Worm (Caenorhabditis elegans): ENCODE data around the gene Y57G11C.499.

The Y57G11C.499 gene

ce11 chrIV:14729272-14729671 lies 25.5 kb downstream of the Y57G11C.499 start:
- TF ChIP-seq aly-1 (tag; optimal IDR thresholded peaks at IDR 0.05): no peak
- no peak for TF ChIP-seq tbx-37 (GFP tag; conservative IDR thresholded peaks at IDR 0.05)
- TF ChIP-seq ceh-13 (GFP tag; optimal IDR thresholded peaks at IDR 0.05): no peak
- no peak for TF ChIP-seq ceh-36 (tag; optimal IDR thresholded peaks at IDR 0.05)
- TF ChIP-seq tra-4 (tag; optimal IDR thresholded peaks at IDR 0.05): no peak
- no peak for TF ChIP-seq hnd-1 (tag; optimal IDR thresholded peaks at IDR 0.05)
- TF ChIP-seq ets-7 (tag; optimal IDR thresholded peaks at IDR 0.05): no peak
- no peak for TF ChIP-seq ama-1 (optimal IDR thresholded peaks at IDR 0.05)

- TF ChIP-seq F13C5.2 (tag; optimal IDR thresholded peaks at IDR 0.05) (no peak), ceh-36 (tag; optimal IDR thresholded peaks at IDR 0.05) (no peak), ceh-13 (GFP tag; optimal IDR thresholded peaks at IDR 0.05) (no peak), B0310.2 (tag; optimal IDR thresholded peaks at IDR 0.05) (no peak), hmbx-1 (tag; optimal IDR thresholded peaks at IDR 0.05) (no peak), scrt-1 (GFP tag; IDR thresholded peaks at IDR 0.05) (no peak)
These were observed 26.5 kb downstream of the Y57G11C.499 start, which contains the start of gene Y57G11C.42 for ce11 chrIV:14728225-14728624. Gene Y57G11C.42, plus strand, starts transcription at chrIV:14728525.

DNA sequence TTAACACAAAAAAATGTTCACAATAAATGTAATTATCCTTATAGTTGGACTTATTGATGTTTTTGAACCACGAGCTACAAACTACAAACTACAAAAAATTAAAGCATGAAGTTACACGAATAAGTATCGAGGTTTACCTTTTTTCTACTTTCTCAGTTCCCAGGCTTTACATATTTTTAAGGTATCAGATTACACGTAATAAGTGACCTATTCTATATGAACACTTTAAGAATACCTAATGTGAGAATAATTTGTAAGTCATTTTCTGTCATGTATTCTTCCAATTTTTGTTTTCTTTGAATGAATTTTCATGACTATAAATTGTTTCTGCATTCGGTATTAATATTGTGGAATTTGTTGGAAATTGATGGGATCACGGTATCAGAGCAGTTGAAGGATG lies 39.2 kb downstream of the Y57G11C.499 start, which contains the start of gene lgc-8:
lgc-8 (plus strand) TSS at position 301 of the 400 bp plus-strand sequence.
- TF ChIP-seq ets-7 (tag; optimal IDR thresholded peaks at IDR 0.05) (no peak), hmg-4 (GFP tag; optimal IDR thresholded peaks at IDR 0.05) (no peak), scrt-1 (GFP tag; IDR thresholded peaks at IDR 0.05) (no peak), hnd-1 (tag; optimal IDR thresholded peaks at IDR 0.05) (no peak), aly-1 (tag; optimal IDR thresholded peaks at IDR 0.05) (no peak), B0310.2 (tag; optimal IDR thresholded peaks at IDR 0.05) (no peak), ama-1 (optimal IDR thresholded peaks at IDR 0.05) (no peak), ceh-13 (GFP tag; optimal IDR thresholded peaks at IDR 0.05) (no peak), hmbx-1 (tag; optimal IDR thresholded peaks at IDR 0.05) (no peak), pes-1 (GFP tag; IDR thresholded peaks at IDR 0.05) (no peak), tbx-11 (GFP tag; IDR thresholded peaks at IDR 0.05) (no peak), ceh-36 (tag; optimal IDR thresholded peaks at IDR 0.05) (no peak), tbx-37 (GFP tag; conservative IDR thresholded peaks at IDR 0.05) (no peak)

DNA sequence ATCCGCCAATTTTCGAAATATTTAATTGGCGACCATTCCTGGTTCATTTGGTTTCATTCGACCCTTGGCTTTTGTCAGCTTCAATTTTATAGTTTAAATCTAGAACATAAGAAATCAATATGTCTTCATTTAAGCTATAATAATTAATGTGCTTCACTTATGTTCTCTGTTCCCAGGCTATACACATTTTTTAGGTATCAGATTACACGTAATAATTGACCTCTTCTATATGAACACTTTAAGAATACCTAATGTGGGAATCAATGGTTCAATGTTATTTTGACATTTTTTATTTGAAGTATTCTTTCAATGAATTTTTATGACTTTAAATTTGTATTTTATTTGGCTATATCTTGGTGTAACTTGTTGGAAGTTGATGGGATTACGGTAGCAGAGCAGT lies 45.4 kb downstream of the Y57G11C.499 start, which contains the start of gene lgc-7:
lgc-7 (plus strand) TSS at position 301 of the 400 bp plus-strand sequence.
- TF ChIP-seq F13C5.2 (tag; optimal IDR thresholded peaks at IDR 0.05): no peak
- no peak for TF ChIP-seq ceh-36 (tag; optimal IDR thresholded peaks at IDR 0.05)
- TF ChIP-seq hmg-4 (GFP tag; optimal IDR thresholded peaks at IDR 0.05): no peak
- TF ChIP-seq tbx-37 (GFP tag; conservative IDR thresholded peaks at IDR 0.05): no peak
- TF ChIP-seq tbx-11 (GFP tag; IDR thresholded peaks at IDR 0.05): no peak
- no peak for TF ChIP-seq flt-1 (GFP tag; IDR thresholded peaks at IDR 0.05)
- no peak for TF ChIP-seq ceh-13 (GFP tag; optimal IDR thresholded peaks at IDR 0.05)
- no peak for TF ChIP-seq hnd-1 (tag; optimal IDR thresholded peaks at IDR 0.05)
- no peak for TF ChIP-seq B0310.2 (tag; optimal IDR thresholded peaks at IDR 0.05)
- no peak for TF ChIP-seq scrt-1 (GFP tag; IDR thresholded peaks at IDR 0.05)
- no peak for TF ChIP-seq aly-1 (tag; optimal IDR thresholded peaks at IDR 0.05)
- TF ChIP-seq ets-7 (tag; optimal IDR thresholded peaks at IDR 0.05): no peak
- TF ChIP-seq pes-1 (GFP tag; IDR thresholded peaks at IDR 0.05): no peak
- no peak for TF ChIP-seq hmbx-1 (tag; optimal IDR thresholded peaks at IDR 0.05)
- no peak for TF ChIP-seq tra-4 (tag; optimal IDR thresholded peaks at IDR 0.05)
- no peak for TF ChIP-seq ama-1 (optimal IDR thresholded peaks at IDR 0.05)
- TF ChIP-seq sea-1 (GFP tag; conservative IDR thresholded peaks at IDR 0.05): no peak

ce11 chrIV:14706302-14706701 lies 48.4 kb downstream of the Y57G11C.499 start, which contains the start of gene Y57G11C.41:
Gene Y57G11C.41, minus strand, starts transcription at chrIV:14706402.
- TF ChIP-seq ets-7 (tag; optimal IDR thresholded peaks at IDR 0.05) (no peak), tbx-11 (GFP tag; IDR thresholded peaks at IDR 0.05) (no peak), hmbx-1 (tag; optimal IDR thresholded peaks at IDR 0.05) (no peak), pes-1 (GFP tag; IDR thresholded peaks at IDR 0.05) (no peak), tbx-37 (GFP tag; conservative IDR thresholded peaks at IDR 0.05) (no peak), hnd-1 (tag; optimal IDR thresholded peaks at IDR 0.05) (no peak), flt-1 (GFP tag; IDR thresholded peaks at IDR 0.05) (no peak), sea-1 (GFP tag; conservative IDR thresholded peaks at IDR 0.05) (no peak), F13C5.2 (tag; optimal IDR thresholded peaks at IDR 0.05) (no peak)

- TF ChIP-seq ama-1 (optimal IDR thresholded peaks at IDR 0.05): no peak
- TF ChIP-seq tbx-11 (GFP tag; IDR thresholded peaks at IDR 0.05): no peak
- TF ChIP-seq ets-7 (tag; optimal IDR thresholded peaks at IDR 0.05): no peak
- no peak for TF ChIP-seq hmg-4 (GFP tag; optimal IDR thresholded peaks at IDR 0.05)
- no peak for TF ChIP-seq sea-1 (GFP tag; conservative IDR thresholded peaks at IDR 0.05)
- TF ChIP-seq scrt-1 (GFP tag; IDR thresholded peaks at IDR 0.05): no peak
These were observed 49.8 kb downstream of the Y57G11C.499 start for ce11 chrIV:14704952-14705351.

DNA sequence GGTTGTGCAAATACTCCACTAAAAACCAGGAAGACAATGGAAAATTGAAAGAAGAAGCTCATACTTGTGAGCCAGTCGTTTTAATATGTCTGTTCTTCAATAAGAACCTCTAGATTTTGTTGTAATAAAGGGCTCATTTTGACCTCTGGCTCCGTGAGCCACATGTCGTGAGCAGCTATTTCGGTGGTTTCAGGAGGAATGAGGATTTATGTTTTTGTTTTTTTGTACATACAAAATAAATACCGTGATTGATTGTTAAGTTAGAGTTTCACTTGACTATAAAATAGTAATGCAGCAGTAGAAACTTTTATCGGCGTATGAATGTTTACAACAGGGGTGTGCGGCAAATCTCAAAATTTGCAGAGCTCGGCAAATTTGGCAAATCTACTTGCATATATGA lies 50.6 kb downstream of the Y57G11C.499 start, which contains the start of gene Y57G11C.40:
Y57G11C.40 (minus strand) TSS at position 101 of the 400 bp plus-strand sequence.
- TF ChIP-seq F13C5.2 (tag; optimal IDR thresholded peaks at IDR 0.05) (no peak), B0310.2 (tag; optimal IDR thresholded peaks at IDR 0.05) (no peak), aly-1 (tag; optimal IDR thresholded peaks at IDR 0.05) (no peak), flt-1 (GFP tag; IDR thresholded peaks at IDR 0.05) (no peak), sea-1 (GFP tag; conservative IDR thresholded peaks at IDR 0.05) (no peak), hmbx-1 (tag; optimal IDR thresholded peaks at IDR 0.05) (no peak), pes-1 (GFP tag; IDR thresholded peaks at IDR 0.05) (no peak), ceh-13 (GFP tag; optimal IDR thresholded peaks at IDR 0.05) (no peak), ets-7 (tag; optimal IDR thresholded peaks at IDR 0.05) (no peak), tra-4 (tag; optimal IDR thresholded peaks at IDR 0.05) (no peak), tbx-37 (GFP tag; conservative IDR thresholded peaks at IDR 0.05) (no peak), hmg-4 (GFP tag; optimal IDR thresholded peaks at IDR 0.05) (no peak), ceh-36 (tag; optimal IDR thresholded peaks at IDR 0.05) (no peak)
